Fruit fly (Drosophila melanogaster) whole organism, embryonic: ENCODE results near the gene Ask1.
A peak's percentile ranks its signal among the peaks of the same experiment; 100 is the strongest.

ENCODE experiments used
- Adf1 ChIP-seq: fragments of 200-800 bp; sonication (Bioruptor generic); IDR thresholded peaks from 2 replicates; pipeline ENCODE4 v1.3.6; 2022; ENCODE audit warnings: missing biosample characterization, missing genetic modification characterization
- CG10209 ChIP-seq: fragments of 200-800 bp; sonication (Bioruptor generic); optimal IDR thresholded peaks from 3 replicates; lab custom pipeline; 2017; ENCODE audit warnings: missing biosample characterization, mild to moderate bottlenecking, missing genetic modification characterization, missing genetic modification reagents
- CG10267 ChIP-seq: fragments of 200-800 bp; sonication (Bioruptor generic); optimal IDR thresholded peaks from 2 replicates; lab custom pipeline; 2018; ENCODE audit warnings: missing biosample characterization, mild to moderate bottlenecking, missing genetic modification characterization, moderate library complexity
- CG11560 ChIP-seq: fragments of 200-800 bp; sonication (Bioruptor generic); IDR thresholded peaks from 3 replicates; pipeline ENCODE4 v1.3.6; 2022; ENCODE audit warnings: missing biosample characterization, missing genetic modification characterization
- CG12391 ChIP-seq: fragments of 200-800 bp; sonication (Bioruptor generic); optimal IDR thresholded peaks from 3 replicates; lab custom pipeline; 2018; ENCODE audit warnings: missing biosample characterization, mild to moderate bottlenecking, missing genetic modification characterization, moderate library complexity
- CG14710 ChIP-seq: fragments of 200-800 bp; sonication (Bioruptor generic); optimal IDR thresholded peaks from 3 replicates; lab custom pipeline; 2019; ENCODE audit warnings: missing biosample characterization, mild to moderate bottlenecking, missing genetic modification characterization, moderate library complexity
- CG17361 ChIP-seq: fragments of 200-800 bp; sonication (Bioruptor generic); IDR thresholded peaks from 3 replicates; pipeline ENCODE4 v1.3.6; 2022; ENCODE audit warnings: missing biosample characterization, missing genetic modification characterization
- CG1832 ChIP-seq: fragments of 200-800 bp; sonication (Bioruptor generic); optimal IDR thresholded peaks from 2 replicates; lab custom pipeline; 2017; ENCODE audit warnings: missing biosample characterization, mild to moderate bottlenecking, missing genetic modification characterization, inconsistent platforms
- CG33557 ChIP-seq: fragments of 200-800 bp; sonication (Bioruptor generic); optimal IDR thresholded peaks from 2 replicates; lab custom pipeline; 2019; ENCODE audit warnings: missing biosample characterization, mild to moderate bottlenecking, missing genetic modification characterization, moderate library complexity
- CG4617 ChIP-seq: fragments of 200-800 bp; sonication (Bioruptor generic); optimal IDR thresholded peaks from 3 replicates; lab custom pipeline; 2016; ENCODE audit warnings: missing biosample characterization, missing genetic modification characterization, borderline replicate concordance
- CG6254 ChIP-seq: fragments of 200-800 bp; sonication (Bioruptor generic); optimal IDR thresholded peaks from 3 replicates; lab custom pipeline; 2017; ENCODE audit warnings: mild to moderate bottlenecking, missing biosample characterization, missing genetic modification reagents, missing genetic modification characterization
- CG6654 ChIP-seq: fragments of 200-800 bp; sonication (Bioruptor generic); optimal IDR thresholded peaks from 2 replicates; lab custom pipeline; 2017; ENCODE audit warnings: missing biosample characterization, mild to moderate bottlenecking, missing genetic modification characterization
- CG6689 ChIP-seq: fragments of 200-800 bp; sonication (Bioruptor generic); IDR thresholded peaks from 2 replicates; pipeline ENCODE4 v1.3.6; 2022; ENCODE audit warnings: missing biosample characterization, missing genetic modification characterization
- CG6765 ChIP-seq: fragments of 200-800 bp; sonication (Bioruptor generic); optimal IDR thresholded peaks from 3 replicates; lab custom pipeline; 2017; ENCODE audit warnings: missing biosample characterization, mild to moderate bottlenecking, missing genetic modification characterization
- CG6813 ChIP-seq: fragments of 200-800 bp; sonication (Bioruptor generic); optimal IDR thresholded peaks from 2 replicates; lab custom pipeline; 2017; ENCODE audit warnings: missing biosample characterization, missing genetic modification characterization, mild to moderate bottlenecking, moderate library complexity, missing genetic modification reagents
- CG8089 ChIP-seq: fragments of 200-800 bp; sonication (Bioruptor generic); optimal IDR thresholded peaks from 3 replicates; lab custom pipeline; 2016; ENCODE audit warnings: missing biosample characterization, missing genetic modification characterization
- CG8765 ChIP-seq: fragments of 200-800 bp; sonication (Bioruptor generic); IDR thresholded peaks from 2 replicates; pipeline ENCODE4 v1.3.6; 2022; ENCODE audit warnings: missing biosample characterization, missing genetic modification characterization
- CG9215 ChIP-seq: fragments of 200-800 bp; sonication (Bioruptor generic); IDR thresholded peaks from 2 replicates; pipeline ENCODE4 v1.3.6; 2022; ENCODE audit warnings: missing biosample characterization, missing genetic modification characterization
- CG9727 ChIP-seq: fragments of 200-800 bp; sonication (Bioruptor generic); optimal IDR thresholded peaks from 3 replicates; lab custom pipeline; 2017; ENCODE audit warnings: missing biosample characterization, mild to moderate bottlenecking, missing genetic modification characterization
- D19A ChIP-seq: fragments of 200-800 bp; optimal IDR thresholded peaks from 3 replicates; lab custom pipeline; 2019; ENCODE audit warnings: missing biosample characterization, mild to moderate bottlenecking, missing genetic modification characterization, moderate library complexity
- HLH4C ChIP-seq: fragments of 200-800 bp; sonication (Bioruptor generic); IDR thresholded peaks from 3 replicates; pipeline ENCODE4 v1.3.6; 2022; ENCODE audit warnings: missing biosample characterization, missing genetic modification characterization; ENCODE audit not compliant: partially characterized antibody
- HmgD ChIP-seq: fragments of 200-800 bp; sonication (Bioruptor generic); optimal IDR thresholded peaks from 3 replicates; lab custom pipeline; 2016; ENCODE audit warnings: missing biosample characterization, missing genetic modification characterization
- HmgZ ChIP-seq: fragments of 200-800 bp; sonication (Bioruptor generic); optimal IDR thresholded peaks from 2 replicates; lab custom pipeline; 2018; ENCODE audit warnings: missing biosample characterization, mild to moderate bottlenecking, missing genetic modification characterization
- Hr39 ChIP-seq: fragments of >200 bp; optimal IDR thresholded peaks from 2 replicates; lab custom pipeline; 2017
- Meics ChIP-seq: fragments of 200-800 bp; sonication (Bioruptor generic); optimal IDR thresholded peaks from 2 replicates; lab custom pipeline; 2017; ENCODE audit warnings: missing biosample characterization, mild to moderate bottlenecking, missing genetic modification characterization
- NC2β ChIP-seq: fragments of 200-800 bp; sonication (Bioruptor generic); optimal IDR thresholded peaks from 2 replicates; lab custom pipeline; 2016; ENCODE audit warnings: missing biosample characterization, missing genetic modification characterization
- Opbp ChIP-seq: fragments of 200-800 bp; sonication (Bioruptor generic); IDR thresholded peaks from 3 replicates; pipeline ENCODE4 v1.3.6; 2022; ENCODE audit warnings: missing biosample characterization, missing genetic modification characterization; ENCODE audit not compliant: partially characterized antibody
- Taf1 ChIP-seq: fragments of 200-800 bp; sonication (Bioruptor generic); IDR thresholded peaks from 2 replicates; pipeline ENCODE4 v1.3.6; 2022; ENCODE audit warnings: missing biosample characterization, missing genetic modification characterization
- ara ChIP-seq: fragments of 200-800 bp; sonication (Bioruptor generic); IDR thresholded peaks from 2 replicates; pipeline ENCODE4 v1.3.6; 2022; ENCODE audit warnings: missing biosample characterization, missing genetic modification characterization
- bab2 ChIP-seq: fragments of 200-800 bp; sonication (Bioruptor generic); optimal IDR thresholded peaks from 2 replicates; lab custom pipeline; 2016; ENCODE audit warnings: missing biosample characterization, missing genetic modification characterization
- br ChIP-seq: fragments of >200 bp; optimal IDR thresholded peaks from 2 replicates; lab custom pipeline; 2017
- bsh ChIP-seq, 2 experiments: fragments of 200-800 bp; sonication (Bioruptor generic); optimal IDR thresholded peaks; 2 replicates each; lab custom pipeline; 2017 to 2018; ENCODE audit warnings: mild to moderate bottlenecking in 2 of 2, missing biosample characterization in 2 of 2, missing genetic modification characterization in 2 of 2, moderate library complexity in 1 of 2
- btn ChIP-seq: fragments of 200-800 bp; sonication (Bioruptor generic); optimal IDR thresholded peaks from 2 replicates; lab custom pipeline; 2016; ENCODE audit warnings: missing biosample characterization, missing genetic modification characterization
- croc ChIP-seq: fragments of 200-800 bp; sonication (Bioruptor generic); conservative IDR thresholded peaks from 3 replicates; pipeline ENCODE4 v1.3.6; 2022; ENCODE audit warnings: missing biosample characterization, missing genetic modification characterization
- crol ChIP-seq: fragments of 200-800 bp; sonication (Bioruptor generic); IDR thresholded peaks from 2 replicates; pipeline ENCODE4 v1.3.6; 2022; ENCODE audit warnings: missing biosample characterization, missing genetic modification characterization
- dm ChIP-seq: fragments of 200-800 bp; sonication (Bioruptor generic); optimal IDR thresholded peaks from 3 replicates; lab custom pipeline; 2016; ENCODE audit warnings: missing biosample characterization, missing genetic modification characterization
- gcm ChIP-seq: fragments of 200-800 bp; sonication (Bioruptor generic); optimal IDR thresholded peaks from 2 replicates; lab custom pipeline; 2019; ENCODE audit warnings: missing biosample characterization, mild to moderate bottlenecking, missing genetic modification characterization, moderate library complexity
- grau ChIP-seq: fragments of 200-800 bp; optimal IDR thresholded peaks from 3 replicates; lab custom pipeline; 2019; ENCODE audit warnings: missing biosample characterization, mild to moderate bottlenecking, missing genetic modification characterization, moderate library complexity
- h ChIP-seq: fragments of >200 bp; optimal IDR thresholded peaks from 2 replicates; lab custom pipeline; 2017
- hkb ChIP-seq, 2 experiments: fragments of 200-800 bp in 1 of 2; fragments of >200 bp in 1 of 2; sonication (Bioruptor generic) in 1 of 2; IDR thresholded peaks in 1 of 2; optimal IDR thresholded peaks in 1 of 2; 2 replicates each; pipeline versions ENCODE4 v1.3.6 to Lab custom; 2017 to 2022; ENCODE audit warnings: missing biosample characterization in 1 of 2, missing genetic modification characterization in 1 of 2
- lov ChIP-seq, 2 experiments: fragments of 200-800 bp in 1 of 2; fragments of >200 bp in 1 of 2; sonication (Bioruptor generic) in 1 of 2; IDR thresholded peaks in 1 of 2; optimal IDR thresholded peaks in 1 of 2; 2 replicates in 1 of 2; 3 replicates in 1 of 2; pipeline versions ENCODE4 v1.3.6 to Lab custom; 2017 to 2022; ENCODE audit warnings: missing biosample characterization in 1 of 2, missing genetic modification characterization in 1 of 2
- nerfin-1 ChIP-seq: fragments of 200-800 bp; sonication (Bioruptor generic); optimal IDR thresholded peaks from 3 replicates; lab custom pipeline; 2019; ENCODE audit warnings: missing biosample characterization, mild to moderate bottlenecking, missing genetic modification characterization, moderate library complexity
- nmo ChIP-seq: fragments of 200-800 bp; sonication (Bioruptor generic); optimal IDR thresholded peaks from 2 replicates; lab custom pipeline; 2018; ENCODE audit warnings: missing biosample characterization, mild to moderate bottlenecking, missing genetic modification characterization, moderate library complexity
- prd ChIP-seq, 3 experiments: fragments of >200 bp in 2 of 3; fragments of 200-800 bp in 1 of 3; sonication (Bioruptor generic) in 1 of 3; optimal IDR thresholded peaks in 2 of 3; IDR thresholded peaks in 1 of 3; 2 replicates in 2 of 3; 3 replicates in 1 of 3; pipeline versions ENCODE4 v1.3.6 to Lab custom; 2017 to 2022; ENCODE audit warnings: missing biosample characterization in 1 of 3, missing genetic modification characterization in 1 of 3
- row ChIP-seq: fragments of 200-800 bp; sonication (Bioruptor generic); IDR thresholded peaks from 3 replicates; pipeline ENCODE4 v1.3.6; 2022; ENCODE audit warnings: missing biosample characterization, missing genetic modification characterization
- seq ChIP-seq: fragments of 200-800 bp; sonication (Bioruptor generic); IDR thresholded peaks from 2 replicates; pipeline ENCODE4 v1.3.6; 2022; ENCODE audit warnings: missing biosample characterization, missing genetic modification characterization
- unpg ChIP-seq: fragments of 200-800 bp; sonication (Bioruptor generic); optimal IDR thresholded peaks from 3 replicates; lab custom pipeline; 2018; ENCODE audit warnings: missing biosample characterization, mild to moderate bottlenecking, missing genetic modification characterization, moderate library complexity

Ask1 gene

DNA sequence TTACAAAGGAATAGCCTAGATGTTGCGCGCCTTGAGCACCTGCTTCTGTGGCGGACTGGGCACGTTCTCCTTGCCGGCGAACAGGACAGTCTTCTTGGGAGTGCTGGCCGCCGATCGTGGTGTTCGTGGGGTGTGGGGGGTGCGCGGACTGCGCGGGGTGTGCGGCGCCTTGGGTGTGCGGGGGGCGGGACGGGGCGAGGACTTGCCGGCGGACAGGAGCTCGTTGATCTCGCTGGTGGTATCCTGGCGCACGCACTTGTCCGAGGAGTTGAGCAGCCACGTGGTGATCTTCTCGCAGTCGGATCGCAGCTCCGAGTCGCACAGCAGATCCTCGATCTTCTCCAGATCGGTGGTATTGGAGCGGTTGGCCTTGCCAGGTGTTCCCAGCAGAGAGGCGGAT is 52.6 kb downstream of the Ask1 start:
- TF ChIP-seq CG11560 (tag; lab: Robert Waterston, UW) (no peak), bsh (GFP tag; optimal IDR thresholded peaks at IDR 0.05; lab: Kevin White, UChicago) (no peak), btn (GFP tag; lab: Kevin White, UChicago) (no peak), CG4617 (GFP tag; lab: Kevin White, UChicago) (no peak), hkb (optimal IDR thresholded peaks at IDR 0.05; lab: Kevin White, UChicago) (no peak), hkb (GFP tag; IDR thresholded peaks at IDR 0.05; lab: Robert Waterston, UW) (no peak), CG8089 (GFP tag; lab: Kevin White, UChicago) (no peak), br (lab: Kevin White, UChicago) (no peak), CG6654 (GFP tag; lab: Kevin White, UChicago) (no peak), CG6765 (GFP tag; lab: Kevin White, UChicago) (no peak), HmgZ (tag; lab: Kevin White, UChicago) (no peak), crol (GFP tag; lab: Robert Waterston, UW) (peak; percentile 23; the same call in 1 of the 2 replicates), CG6254 (GFP tag; lab: Kevin White, UChicago) (no peak), Taf1 (GFP tag; lab: Robert Waterston, UW) (no peak), Meics (GFP tag; lab: Kevin White, UChicago) (no peak), HLH4C (GFP tag; lab: Robert Waterston, UW) (0 out of 3 replicates have a peak, but pooled peaks have one; percentile 27), ara (no peak), h (lab: Kevin White, UChicago) (no peak), HmgD (GFP tag; lab: Kevin White, UChicago) (no peak), CG6689 (GFP tag; lab: Robert Waterston, UW) (no peak), CG6813 (GFP tag; lab: Kevin White, UChicago) (no peak), dm (GFP tag; lab: Kevin White, UChicago) (no peak), Hr39 (peak; percentile 39), NC2β (no peak), gcm (GFP tag; lab: Kevin White, UChicago) (no peak), croc (no peak), Adf1 (GFP tag; lab: Robert Waterston, UW) (no peak)

DNA sequence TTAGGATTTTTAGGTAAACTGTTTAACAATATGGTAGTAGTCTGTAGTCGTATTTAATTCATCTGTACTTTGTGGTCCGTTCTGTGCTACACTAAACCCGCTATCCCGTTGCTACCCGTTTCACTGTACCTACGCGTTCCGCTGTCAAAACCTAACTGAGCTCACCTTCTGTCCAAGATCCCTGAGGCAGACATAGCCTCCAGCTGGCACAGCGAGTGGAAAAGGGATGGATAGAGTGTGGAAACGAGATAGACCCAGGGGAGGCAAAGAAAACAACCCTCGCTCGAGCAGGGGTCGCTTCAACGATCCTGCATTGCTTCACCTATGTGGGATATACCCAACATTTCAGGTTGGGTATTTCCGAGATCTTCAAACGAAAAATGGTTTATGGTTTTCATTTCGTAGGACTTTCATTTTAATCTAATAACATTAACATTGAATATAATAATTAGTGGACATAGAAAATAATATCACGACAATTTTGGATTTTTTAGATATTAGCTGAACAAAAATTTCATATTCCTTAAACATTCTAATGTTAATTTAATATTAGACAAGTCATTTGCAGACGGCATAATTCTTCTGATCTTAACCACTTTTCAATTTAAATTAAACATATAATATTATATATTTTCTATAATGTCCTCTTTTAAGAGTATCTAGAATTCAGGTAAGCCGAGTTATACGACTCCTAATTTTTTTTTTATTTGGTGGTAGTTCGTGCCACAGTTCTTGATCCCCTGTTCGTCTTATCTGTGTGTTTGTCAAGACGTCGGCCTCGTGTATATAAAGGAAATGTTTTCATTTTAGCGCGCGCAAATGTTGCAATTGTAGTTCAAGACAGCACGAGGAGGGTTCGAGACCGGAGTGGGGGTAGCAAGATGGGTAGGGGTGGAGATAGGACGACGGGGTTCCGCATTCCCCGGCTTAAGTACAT is 55.6 kb downstream of the Ask1 start, which contains the start of gene mira:
Gene mira (minus strand): TSS at position 281 of the 937 bp plus-strand sequence.
- TF ChIP-seq CG12391 (peak; percentile 26), nmo (peak; percentile 57), bab2 (no peak), unpg (GFP tag; lab: Kevin White, UChicago) (no peak), CG14710 (tag; lab: Kevin White, UChicago) (peak; percentile 38), prd (optimal IDR thresholded peaks at IDR 0.05; lab: Kevin White, UChicago) (no peak), prd (GFP tag; IDR thresholded peaks at IDR 0.05; lab: Robert Waterston, UW) (peak; percentile 22; the same call in 1 of the 3 replicates), nerfin-1 (tag; lab: Kevin White, UChicago) (peak; percentile 22), seq (GFP tag; lab: Robert Waterston, UW) (peak; percentile 41; the same call in 1 of the 2 replicates), CG33557 (peak; percentile 41), CG1832 (GFP tag; lab: Kevin White, UChicago) (peak; percentile 84), Opbp (GFP tag; lab: Robert Waterston, UW) (peak; percentile 12; the same call in 1 of the 3 replicates), CG10209 (GFP tag; lab: Kevin White, UChicago) (peak; percentile 6), CG8765 (GFP tag; lab: Robert Waterston, UW) (peak; percentile 32; the same call in 1 of the 2 replicates), CG9727 (peak; percentile 73), lov (optimal IDR thresholded peaks at IDR 0.05; lab: Kevin White, UChicago) (no peak), lov (GFP tag; IDR thresholded peaks at IDR 0.05; lab: Robert Waterston, UW) (peak; percentile 42; the same call in 1 of the 3 replicates), CG10267 (peak; percentile 36), row (peak; percentile 31; the same call in 1 of the 3 replicates), CG9215 (GFP tag; lab: Robert Waterston, UW) (no peak), D19A (tag; lab: Kevin White, UChicago) (peak; percentile 99), CG17361 (GFP tag; lab: Robert Waterston, UW) (peak; percentile 20; the same call in 1 of the 3 replicates), grau (tag; lab: Kevin White, UChicago) (peak; percentile 14)
